Fruit fly (Drosophila melanogaster): Measurements from ENCODE around the gene Rheb.
A peak's percentile ranks its signal among the peaks of the same experiment; 100 is the strongest.

The Rheb gene

dm6 chr3R:5600361-5601043, 31.8 kb downstream of the Rheb start (continued):
- no peak for TF ChIP-seq CG10979 (tag; optimal IDR thresholded peaks at IDR 0.05)
- peak; percentile 18 for TF ChIP-seq Fer3 (tag; optimal IDR thresholded peaks at IDR 0.05)
- TF ChIP-seq usp (GFP tag; optimal IDR thresholded peaks at IDR 0.05): no peak
- no peak for TF ChIP-seq GATAe (GFP tag; conservative IDR thresholded peaks at IDR 0.05)
- no peak for TF ChIP-seq CG16815 (GFP tag; optimal IDR thresholded peaks at IDR 0.05)

- peak; percentile 67 for TF ChIP-seq chn (GFP tag; optimal IDR thresholded peaks at IDR 0.05)
- peak; percentile 56 for TF ChIP-seq tup (GFP tag; optimal IDR thresholded peaks at IDR 0.05)
- TF ChIP-seq cwo (GFP tag; optimal IDR thresholded peaks at IDR 0.05): no peak
- TF ChIP-seq CG11504 (tag; optimal IDR thresholded peaks at IDR 0.05): no peak
- no peak for TF ChIP-seq CG16813 (GFP tag; IDR thresholded peaks at IDR 0.05; ENCODE audit: partially characterized antibody)
- peak; percentile 86 for TF ChIP-seq CG14710 (tag; optimal IDR thresholded peaks at IDR 0.05)
- peak; percentile 33 for TF ChIP-seq BtbVII (GFP tag; optimal IDR thresholded peaks at IDR 0.05)
- TF ChIP-seq Lpt (GFP tag; optimal IDR thresholded peaks at IDR 0.05): no peak
- TF ChIP-seq CG17385 (GFP tag; optimal IDR thresholded peaks at IDR 0.05): peak; percentile 48
- TF ChIP-seq D19A (tag; optimal IDR thresholded peaks at IDR 0.05): peak; percentile 30
- TF ChIP-seq sna (GFP tag; IDR thresholded peaks at IDR 0.05; ENCODE audit: partially characterized antibody): no peak
- no peak for TF ChIP-seq CG13287 (GFP tag; IDR thresholded peaks at IDR 0.05; ENCODE audit: partially characterized antibody)
- no peak for TF ChIP-seq Opbp (GFP tag; IDR thresholded peaks at IDR 0.05; ENCODE audit: partially characterized antibody)
- TF ChIP-seq CG17612 (GFP tag; IDR thresholded peaks at IDR 0.05): no peak
- no peak for TF ChIP-seq Neu2 (GFP tag; optimal IDR thresholded peaks at IDR 0.05; ENCODE audit: borderline replicate concordance)
- TF ChIP-seq CG14441 (GFP tag; IDR thresholded peaks at IDR 0.05): no peak
- no peak for TF ChIP-seq CG2129 (GFP tag; IDR thresholded peaks at IDR 0.05; ENCODE audit: partially characterized antibody)
- no peak for TF ChIP-seq CG16779 (GFP tag; IDR thresholded peaks at IDR 0.05)
- no peak for TF ChIP-seq dysf (GFP tag; IDR thresholded peaks at IDR 0.05)
- TF ChIP-seq CG2199 (GFP tag; IDR thresholded peaks at IDR 0.05): no peak
- TF ChIP-seq slp2 (GFP tag; optimal IDR thresholded peaks at IDR 0.05): peak; percentile 36
- TF ChIP-seq tna (GFP tag; IDR thresholded peaks at IDR 0.05; ENCODE audit: partially characterized antibody): no peak
- no peak for TF ChIP-seq gcm (GFP tag; optimal IDR thresholded peaks at IDR 0.05)
- TF ChIP-seq pzg (GFP tag; optimal IDR thresholded peaks at IDR 0.05): peak; percentile 93
- peak; percentile 45 for TF ChIP-seq ems (GFP tag; optimal IDR thresholded peaks at IDR 0.05)
- no peak for TF ChIP-seq abd-A (tag; optimal IDR thresholded peaks at IDR 0.05)
- TF ChIP-seq CG9876 (GFP tag; optimal IDR thresholded peaks at IDR 0.05): peak; percentile 44
- no peak for TF ChIP-seq onecut (GFP tag; IDR thresholded peaks at IDR 0.05)
- no peak for TF ChIP-seq CG11456 (GFP tag; IDR thresholded peaks at IDR 0.05)
- no peak for TF ChIP-seq CG4707 (GFP tag; optimal IDR thresholded peaks at IDR 0.05)
- TF ChIP-seq CG12659 (GFP tag; optimal IDR thresholded peaks at IDR 0.05): peak; percentile 91
- TF ChIP-seq CG14014 (GFP tag; IDR thresholded peaks at IDR 0.05): no peak
- no peak for TF ChIP-seq en (GFP tag; optimal IDR thresholded peaks at IDR 0.05)
- peak; percentile 27 for TF ChIP-seq CG18262 (tag; optimal IDR thresholded peaks at IDR 0.05)
- peak; percentile 47 for TF ChIP-seq MTF-1 (GFP tag; optimal IDR thresholded peaks at IDR 0.05; ENCODE audit: borderline replicate concordance)
- TF ChIP-seq tgo (GFP tag; IDR thresholded peaks at IDR 0.05): no peak
- peak; percentile 69 for TF ChIP-seq CG2712 (tag; optimal IDR thresholded peaks at IDR 0.05)
- TF ChIP-seq Dll (GFP tag; IDR thresholded peaks at IDR 0.05; ENCODE audit: partially characterized antibody): no peak
- no peak for TF ChIP-seq Doc3 (GFP tag; IDR thresholded peaks at IDR 0.05; ENCODE audit: partially characterized antibody)
- no peak for TF ChIP-seq TFAM (GFP tag; optimal IDR thresholded peaks at IDR 0.05)
- no peak for TF ChIP-seq MBD-R2 (GFP tag; IDR thresholded peaks at IDR 0.05)
- peak; percentile 75 for TF ChIP-seq CG12104 (GFP tag; optimal IDR thresholded peaks at IDR 0.05)
Observed at dm6 chr3R:5601044-5601523, 32.4 kb downstream of the Rheb start, which contains the start of the genes kra and SecS. Gene kra, minus strand, starts transcription at chr3R:5601136. Gene SecS, plus strand, starts transcription at chr3R:5601433.
